Fruit fly (Drosophila melanogaster) whole organism, adult: Measurements from ENCODE around the gene tsh.

Experiments used
- CG11617 ChIP-seq: fragments of 200-800 bp; sonication (Bioruptor generic); optimal IDR thresholded peaks from 2 replicates; lab custom pipeline; 2017; ENCODE audit warnings: mild to moderate bottlenecking, missing biosample characterization, missing genetic modification reagents, missing genetic modification characterization
- CG12768 ChIP-seq: fragments of 200-800 bp; sonication (Bioruptor generic); optimal IDR thresholded peaks from 2 replicates; lab custom pipeline; 2017; ENCODE audit warnings: missing biosample characterization, missing genetic modification characterization, mild to moderate bottlenecking, moderate library complexity, missing genetic modification reagents
- CG14711 ChIP-seq: fragments of 200-800 bp; sonication (Bioruptor generic); optimal IDR thresholded peaks from 2 replicates; lab custom pipeline; 2018; ENCODE audit warnings: missing biosample characterization, mild to moderate bottlenecking, missing genetic modification characterization, moderate library complexity
- CG1620 ChIP-seq: fragments of 200-800 bp; sonication (Bioruptor generic); optimal IDR thresholded peaks from 2 replicates; lab custom pipeline; 2016; ENCODE audit warnings: missing biosample characterization, missing genetic modification characterization
- CG33017 ChIP-seq: fragments of 200-800 bp; sonication (Bioruptor generic); optimal IDR thresholded peaks from 2 replicates; lab custom pipeline; 2018; ENCODE audit warnings: missing biosample characterization, mild to moderate bottlenecking, missing genetic modification characterization, moderate library complexity
- CG5204 ChIP-seq: fragments of 200-800 bp; sonication (Bioruptor generic); optimal IDR thresholded peaks from 2 replicates; lab custom pipeline; 2016; ENCODE audit warnings: missing biosample characterization, missing genetic modification characterization
- CG7045 ChIP-seq: fragments of 200-800 bp; sonication (Bioruptor generic); optimal IDR thresholded peaks from 2 replicates; lab custom pipeline; 2017; ENCODE audit warnings: missing biosample characterization, mild to moderate bottlenecking, missing genetic modification characterization
- CG7101 ChIP-seq: fragments of 200-800 bp; sonication (Bioruptor generic); optimal IDR thresholded peaks from 2 replicates; lab custom pipeline; 2018; ENCODE audit warnings: missing biosample characterization, mild to moderate bottlenecking, missing genetic modification characterization, moderate library complexity
- Clk ChIP-seq: fragments of 200-800 bp; sonication (Bioruptor generic); optimal IDR thresholded peaks from 2 replicates; lab custom pipeline; 2017; ENCODE audit warnings: missing biosample characterization, missing genetic modification characterization
- Crg-1 ChIP-seq: fragments of 200-800 bp; sonication (Bioruptor generic); optimal IDR thresholded peaks from 2 replicates; lab custom pipeline; 2016; ENCODE audit warnings: missing biosample characterization, missing genetic modification characterization
- Hr96 ChIP-seq: fragments of 200-800 bp; sonication (Bioruptor generic); optimal IDR thresholded peaks from 2 replicates; lab custom pipeline; 2016; ENCODE audit warnings: missing biosample characterization, missing genetic modification characterization
- Mnt ChIP-seq: fragments of 200-800 bp; sonication (Bioruptor generic); optimal IDR thresholded peaks from 2 replicates; lab custom pipeline; 2016; ENCODE audit warnings: missing biosample characterization, mild to moderate bottlenecking, missing genetic modification characterization
- bab1 ChIP-seq: fragments of 200-800 bp; sonication (Bioruptor generic); optimal IDR thresholded peaks from 3 replicates; lab custom pipeline; 2019; ENCODE audit warnings: missing biosample characterization, mild to moderate bottlenecking, missing genetic modification characterization, moderate library complexity
- cic ChIP-seq: fragments of 200-800 bp; sonication (Bioruptor generic); optimal IDR thresholded peaks from 2 replicates; lab custom pipeline; 2017; ENCODE audit warnings: missing biosample characterization, mild to moderate bottlenecking, missing genetic modification characterization, moderate library complexity
- cnc ChIP-seq, 2 experiments: fragments of >200 bp; optimal IDR thresholded peaks; 2 replicates each; lab custom pipeline; 2017
- kay ChIP-seq: fragments of 200-800 bp; sonication (Bioruptor generic); peaks from one replicate; lab custom pipeline; 2016; ENCODE audit warnings: missing biosample characterization, missing genetic modification characterization, borderline replicate concordance
- ovo ChIP-seq: fragments of 200-800 bp; sonication (Bioruptor generic); optimal IDR thresholded peaks from 2 replicates; lab custom pipeline; 2016; ENCODE audit warnings: missing biosample characterization, missing genetic modification characterization
- pad ChIP-seq: fragments of 200-800 bp; sonication (Bioruptor generic); optimal IDR thresholded peaks from 3 replicates; lab custom pipeline; 2017; ENCODE audit warnings: missing biosample characterization, missing genetic modification characterization, mild to moderate bottlenecking, moderate library complexity, missing genetic modification reagents
- tj ChIP-seq: fragments of 200-800 bp; sonication (Bioruptor generic); optimal IDR thresholded peaks from 3 replicates; lab custom pipeline; 2017; ENCODE audit warnings: missing biosample characterization, mild to moderate bottlenecking, missing genetic modification characterization, moderate library complexity
- toe ChIP-seq: fragments of 200-800 bp; sonication (Bioruptor generic); optimal IDR thresholded peaks from 2 replicates; lab custom pipeline; 2016; ENCODE audit warnings: missing biosample characterization, missing genetic modification characterization

The tsh gene

DNA sequence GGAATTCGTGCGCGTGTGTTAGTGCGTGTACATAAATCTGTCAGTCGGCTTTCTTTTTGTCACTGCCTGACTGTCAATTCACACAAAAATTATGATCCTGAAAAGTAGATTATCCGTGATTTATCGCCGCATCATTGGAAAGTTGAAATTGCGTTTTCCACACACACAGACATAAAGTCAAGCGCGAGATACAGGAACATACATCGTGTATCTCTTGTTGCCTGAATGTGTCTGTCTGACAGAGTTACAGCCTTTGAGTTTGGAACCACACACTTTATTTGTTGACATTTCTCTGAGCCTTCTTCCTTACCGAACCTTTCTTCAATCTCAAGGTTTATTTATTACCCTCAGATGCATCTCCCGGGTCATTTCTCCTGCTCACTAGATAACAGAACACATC lies 27.4 kb downstream of the tsh start:
- TF ChIP-seq CG12768 (no peak), Clk (GFP tag; lab: Kevin White, UChicago) (no peak), CG7045 (no peak), Mnt (no peak), cic (GFP tag; lab: Kevin White, UChicago) (no peak), CG33017 (tag; lab: Kevin White, UChicago) (no peak)

DNA sequence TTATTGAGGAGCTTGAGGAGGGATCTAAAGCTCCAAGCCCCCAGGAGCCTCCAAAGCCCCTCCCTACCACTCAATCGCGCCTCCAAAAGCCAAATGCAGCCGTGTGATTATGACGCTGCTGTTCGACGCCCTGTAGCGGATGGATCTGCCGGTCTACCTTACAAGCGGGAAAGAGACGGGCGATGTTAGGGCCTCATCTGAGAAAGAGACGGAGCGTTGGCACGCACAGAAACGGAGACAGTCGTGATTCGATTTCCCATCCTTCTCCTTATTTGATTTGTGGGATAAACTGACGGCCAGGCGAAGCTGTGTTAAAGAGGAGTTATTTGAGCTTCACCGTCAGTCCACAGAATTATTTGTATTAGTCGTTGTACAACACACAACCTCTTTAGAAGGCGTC lies 29.4 kb downstream of the tsh start:
- no peak for TF ChIP-seq tj (GFP tag; lab: Kevin White, UChicago)
- no peak for TF ChIP-seq Hr96 (GFP tag; lab: Kevin White, UChicago)
- no peak for TF ChIP-seq CG7045
- TF ChIP-seq CG7101 (tag; lab: Kevin White, UChicago): no peak
- TF ChIP-seq CG12768: no peak
- no peak for TF ChIP-seq Clk (GFP tag; lab: Kevin White, UChicago)
- no peak for TF ChIP-seq cnc (optimal IDR thresholded peaks at IDR 0.05; lab: Kevin White, UChicago)
- TF ChIP-seq toe (GFP tag; lab: Kevin White, UChicago): no peak
- TF ChIP-seq CG5204: no peak
- TF ChIP-seq Crg-1 (GFP tag; lab: Kevin White, UChicago): no peak
- TF ChIP-seq Mnt: no peak
- TF ChIP-seq CG11617 (GFP tag; lab: Kevin White, UChicago): no peak
- no peak for TF ChIP-seq kay (GFP tag; lab: Kevin White, UChicago)

DNA sequence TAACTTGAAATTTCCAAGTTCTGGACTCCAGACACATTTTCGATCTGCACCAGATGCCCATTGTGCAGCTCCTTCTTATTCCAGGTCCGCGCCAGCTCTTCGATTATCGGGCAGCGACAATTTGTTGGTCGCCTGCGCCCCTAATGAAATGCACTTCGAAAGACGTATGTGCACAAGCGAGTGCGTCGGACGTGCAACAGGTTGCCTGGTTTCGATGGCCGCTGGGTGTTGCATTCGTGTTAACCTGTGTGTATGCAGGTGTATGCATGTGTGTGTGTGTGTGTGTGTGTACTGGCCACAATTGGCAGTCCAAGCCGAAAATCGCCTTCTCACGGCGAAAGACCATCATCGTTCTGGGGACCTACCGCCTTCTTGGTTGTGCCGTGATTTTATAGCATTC lies 32.2 kb downstream of the tsh start:
- TF ChIP-seq Hr96 (GFP tag; lab: Kevin White, UChicago): no peak
- TF ChIP-seq CG1620: no peak
- TF ChIP-seq CG14711: no peak

DNA sequence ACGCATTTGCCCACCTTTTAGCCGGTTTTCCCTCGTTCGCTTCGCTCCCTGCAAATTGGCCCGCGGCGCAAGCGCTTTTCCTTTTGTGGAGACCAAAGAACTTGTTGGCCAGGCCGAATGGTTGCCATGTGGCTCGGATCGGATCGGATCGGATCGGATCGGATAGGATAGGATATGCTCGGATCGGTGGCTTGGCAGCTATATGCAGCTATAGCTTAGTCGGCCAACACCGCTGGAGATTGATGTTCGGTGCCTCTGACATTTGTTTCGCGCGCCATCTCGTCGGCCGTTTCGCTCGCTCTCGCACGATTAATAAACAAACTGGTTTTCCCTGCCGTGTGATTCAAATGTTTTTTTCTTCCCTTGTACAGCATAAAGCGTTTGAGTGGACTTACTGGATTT lies 35.2 kb downstream of the tsh start:
- TF ChIP-seq CG12768 (no peak), Crg-1 (GFP tag; lab: Kevin White, UChicago) (no peak), tj (GFP tag; lab: Kevin White, UChicago) (no peak), bab1 (GFP tag; lab: Kevin White, UChicago) (no peak), CG33017 (tag; lab: Kevin White, UChicago) (no peak), Hr96 (GFP tag; lab: Kevin White, UChicago) (no peak), Mnt (no peak), CG7101 (tag; lab: Kevin White, UChicago) (no peak)

DNA sequence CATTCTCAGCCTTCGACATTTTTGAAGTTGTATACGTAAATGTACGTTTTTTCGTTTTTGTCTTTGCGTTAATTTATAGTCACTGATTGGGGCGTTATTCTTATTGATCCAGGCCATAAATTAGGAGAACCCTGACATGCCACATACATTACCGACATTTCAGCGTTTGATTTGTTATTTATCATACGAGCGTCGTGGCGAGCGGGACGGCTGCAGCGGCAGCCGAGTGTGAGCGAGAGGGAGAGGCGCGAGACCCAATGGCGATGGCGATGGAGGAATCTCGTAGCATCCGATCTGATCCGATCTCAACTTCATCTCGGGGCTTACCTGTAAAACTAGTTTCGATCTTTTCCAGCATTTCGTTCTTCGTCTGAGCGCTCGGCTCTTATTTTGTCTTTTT lies 38.0 kb downstream of the tsh start:
- TF ChIP-seq pad (GFP tag; lab: Kevin White, UChicago): no peak
- TF ChIP-seq kay (GFP tag; lab: Kevin White, UChicago): no peak
- TF ChIP-seq Mnt: no peak
- TF ChIP-seq CG1620: no peak
- TF ChIP-seq CG7045: no peak
- TF ChIP-seq cic (GFP tag; lab: Kevin White, UChicago): no peak
- no peak for TF ChIP-seq bab1 (GFP tag; lab: Kevin White, UChicago)
- no peak for TF ChIP-seq CG12768
- TF ChIP-seq CG5204: no peak
- TF ChIP-seq cnc (optimal IDR thresholded peaks at IDR 0.05; lab: Kevin White, UChicago): no peak
- TF ChIP-seq toe (GFP tag; lab: Kevin White, UChicago): no peak
- no peak for TF ChIP-seq CG14711
- no peak for TF ChIP-seq CG33017 (tag; lab: Kevin White, UChicago)

DNA sequence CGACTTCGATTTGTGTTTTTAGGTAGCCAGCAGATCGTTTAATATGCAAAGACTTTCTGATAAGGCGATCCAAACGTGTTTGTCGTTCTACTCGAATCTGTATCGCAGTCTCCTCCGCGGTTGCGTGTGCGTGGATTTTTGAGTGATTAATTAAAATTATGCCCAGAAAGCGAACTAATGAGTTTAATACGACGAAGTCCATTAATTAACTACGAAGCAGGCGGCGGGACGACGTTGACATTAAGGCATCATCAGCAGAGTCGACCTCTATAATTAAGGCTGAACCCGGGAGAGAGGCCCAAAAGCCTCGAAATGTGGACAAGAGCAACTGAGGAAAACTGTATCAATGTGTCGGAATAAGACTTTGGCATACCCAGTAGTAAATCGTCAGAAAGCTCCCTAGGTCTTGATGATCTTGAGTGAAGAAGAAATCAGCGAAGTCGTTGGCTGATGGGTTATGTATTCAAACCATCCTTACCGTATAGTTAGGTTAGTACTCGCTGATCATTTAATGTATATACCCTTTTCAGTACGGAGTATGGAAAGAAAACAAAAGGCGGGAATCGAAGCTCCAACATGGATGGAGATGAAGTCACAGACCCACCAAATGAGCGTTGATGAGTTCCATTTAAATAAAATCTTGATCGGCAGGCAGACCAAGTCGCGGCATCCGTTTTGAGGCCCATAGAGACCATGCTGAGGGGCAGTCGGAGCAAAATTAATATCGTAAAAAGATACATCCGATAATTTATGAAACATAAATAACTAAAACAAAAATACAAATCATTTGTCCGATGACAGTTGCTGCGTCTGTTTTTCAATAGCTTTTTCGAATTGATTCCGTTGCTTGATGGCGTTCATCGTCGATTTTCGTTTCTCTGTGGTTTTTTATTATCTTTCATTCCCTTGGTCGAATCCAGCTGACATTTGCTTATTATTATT lies 38.9 kb downstream of the tsh start:
- TF ChIP-seq CG7101 (tag; lab: Kevin White, UChicago) (no peak), CG5204 (no peak), toe (GFP tag; lab: Kevin White, UChicago) (no peak)

DNA sequence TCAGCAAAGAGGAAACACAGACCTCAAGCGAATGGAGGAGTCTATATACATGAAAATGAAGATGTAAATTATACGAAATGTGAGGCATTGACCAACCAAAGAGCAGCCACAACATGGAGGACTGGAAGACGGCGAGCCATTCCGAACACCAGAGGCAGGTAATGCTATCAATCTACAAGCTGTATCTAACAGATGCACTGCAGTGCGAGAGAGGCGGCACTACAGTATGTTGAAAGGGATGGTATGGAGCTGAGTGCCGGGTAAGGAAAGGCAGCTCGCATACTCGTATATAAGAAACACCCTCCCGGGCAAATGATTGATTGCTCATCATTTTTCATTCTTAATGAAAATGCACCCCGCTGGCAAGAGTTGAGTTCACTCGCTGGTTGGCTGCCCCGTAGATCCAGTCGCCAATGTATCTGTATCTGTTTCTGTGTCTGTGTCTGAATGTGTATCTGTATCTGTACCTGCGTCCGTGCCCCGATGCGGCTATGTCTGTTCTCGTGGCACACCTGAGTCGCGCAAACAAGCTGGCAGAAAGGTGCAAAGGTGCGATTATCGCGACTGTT lies 40.4 kb downstream of the tsh start:
- TF ChIP-seq CG11617 (GFP tag; lab: Kevin White, UChicago): no peak
- TF ChIP-seq cnc (optimal IDR thresholded peaks at IDR 0.05; lab: Kevin White, UChicago): no peak
- TF ChIP-seq ovo (GFP tag; lab: Kevin White, UChicago): no peak
- TF ChIP-seq pad (GFP tag; lab: Kevin White, UChicago): no peak
- no peak for TF ChIP-seq CG7045
- TF ChIP-seq Clk (GFP tag; lab: Kevin White, UChicago): no peak
- TF ChIP-seq kay (GFP tag; lab: Kevin White, UChicago): no peak
- TF ChIP-seq Hr96 (GFP tag; lab: Kevin White, UChicago): no peak
- TF ChIP-seq Mnt: no peak
